Fruit fly (Drosophila melanogaster): Measurements from ENCODE around the gene CG14668.
A peak's percentile ranks its signal among the peaks of the same experiment; 100 is the strongest.

The CG14668 gene

DNA sequence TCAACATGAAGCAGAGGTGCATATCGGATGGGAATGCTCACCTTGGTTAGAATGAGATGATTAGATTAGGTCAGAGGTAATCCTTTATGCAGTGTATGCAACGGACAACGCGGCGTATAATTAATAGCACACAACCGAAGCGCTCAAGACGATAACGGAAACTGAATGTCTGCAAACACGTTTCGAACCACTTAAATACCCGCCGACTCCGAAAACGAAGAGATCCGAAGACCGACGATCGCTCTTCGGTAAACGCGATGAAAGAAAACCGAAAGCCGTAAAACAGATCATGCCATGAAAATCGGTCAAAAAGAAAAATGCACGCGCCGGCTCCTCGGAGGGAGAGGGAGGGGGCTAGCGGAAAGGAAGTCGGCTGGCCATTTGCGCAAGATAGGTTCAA, 16.5 kb upstream of the CG14668 start, which contains the start of gene CG2663 (continued):
- TF ChIP-seq CG11294 (GFP tag; IDR thresholded peaks at IDR 0.05) (no peak), vri (GFP tag; optimal IDR thresholded peaks at IDR 0.05) (no peak), CG4318 (GFP tag; optimal IDR thresholded peaks at IDR 0.05) (no peak), fd59A (GFP tag; optimal IDR thresholded peaks at IDR 0.05) (no peak), Hr38 (GFP tag; optimal IDR thresholded peaks at IDR 0.05) (no peak), Met (GFP tag; optimal IDR thresholded peaks at IDR 0.05) (no peak), Eip93F (GFP tag; optimal IDR thresholded peaks at IDR 0.05) (no peak), achi (GFP tag; optimal IDR thresholded peaks at IDR 0.05) (peak; percentile 1), CG3032 (tag; optimal IDR thresholded peaks at IDR 0.05) (no peak), Lpt (GFP tag; optimal IDR thresholded peaks at IDR 0.05) (no peak), Ets21C (GFP tag; optimal IDR thresholded peaks at IDR 0.05) (no peak)

dm6 chr3R:5399096-5399495, 11.6 kb upstream of the CG14668 start, which contains the start of gene Or83a:
Gene Or83a, minus strand, starts transcription at chr3R:5399196.
- TF ChIP-seq vri (GFP tag; optimal IDR thresholded peaks at IDR 0.05) (no peak), CG11294 (GFP tag; IDR thresholded peaks at IDR 0.05) (no peak), net (GFP tag; optimal IDR thresholded peaks at IDR 0.05) (no peak), CG8119 (GFP tag; IDR thresholded peaks at IDR 0.05) (no peak), CG8632 (GFP tag; optimal IDR thresholded peaks at IDR 0.05) (no peak), Ets96B (tag; optimal IDR thresholded peaks at IDR 0.05) (no peak), CG6276 (GFP tag; optimal IDR thresholded peaks at IDR 0.05) (no peak), CG3032 (tag; optimal IDR thresholded peaks at IDR 0.05) (no peak)

DNA sequence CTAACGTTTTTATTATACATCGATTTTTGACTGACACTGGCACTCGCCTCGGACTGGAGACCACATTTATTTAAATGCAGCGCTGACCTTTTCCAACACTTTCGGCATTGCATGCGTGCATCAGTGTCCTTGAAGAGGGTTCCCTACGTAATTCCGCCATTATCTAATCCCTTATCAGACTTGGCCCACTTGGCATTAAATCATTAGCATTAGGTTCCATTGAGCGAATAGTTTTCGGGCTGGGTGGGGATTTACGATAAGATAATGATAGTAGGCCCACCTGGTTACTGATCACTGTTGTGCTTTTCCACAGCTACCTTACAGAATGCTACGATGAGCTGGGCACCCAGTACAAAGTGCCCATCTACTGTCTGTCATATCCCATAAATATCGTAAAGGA, 7.7 kb upstream of the CG14668 start:
- TF ChIP-seq fkh (GFP tag; optimal IDR thresholded peaks at IDR 0.05) (no peak), acj6 (GFP tag; optimal IDR thresholded peaks at IDR 0.05) (no peak), CG15336 (GFP tag; IDR thresholded peaks at IDR 0.05) (no peak), salr (GFP tag; optimal IDR thresholded peaks at IDR 0.05) (no peak), CG6792 (GFP tag; optimal IDR thresholded peaks at IDR 0.05) (no peak), CG11902 (GFP tag; optimal IDR thresholded peaks at IDR 0.05) (no peak), CG16779 (tag; optimal IDR thresholded peaks at IDR 0.05) (no peak), CG8319 (GFP tag; optimal IDR thresholded peaks at IDR 0.05) (no peak), achi (GFP tag; optimal IDR thresholded peaks at IDR 0.05) (no peak), CG6854 (GFP tag; optimal IDR thresholded peaks at IDR 0.05) (no peak), lz (GFP tag; optimal IDR thresholded peaks at IDR 0.05) (no peak), Eip93F (GFP tag; optimal IDR thresholded peaks at IDR 0.05) (no peak), Hr4 (GFP tag; optimal IDR thresholded peaks at IDR 0.05) (no peak), Smox (GFP tag; optimal IDR thresholded peaks at IDR 0.05) (no peak), CG31627 (GFP tag; optimal IDR thresholded peaks at IDR 0.05) (no peak), svp (GFP tag) (no peak), topi (GFP tag; optimal IDR thresholded peaks at IDR 0.05) (no peak)

DNA sequence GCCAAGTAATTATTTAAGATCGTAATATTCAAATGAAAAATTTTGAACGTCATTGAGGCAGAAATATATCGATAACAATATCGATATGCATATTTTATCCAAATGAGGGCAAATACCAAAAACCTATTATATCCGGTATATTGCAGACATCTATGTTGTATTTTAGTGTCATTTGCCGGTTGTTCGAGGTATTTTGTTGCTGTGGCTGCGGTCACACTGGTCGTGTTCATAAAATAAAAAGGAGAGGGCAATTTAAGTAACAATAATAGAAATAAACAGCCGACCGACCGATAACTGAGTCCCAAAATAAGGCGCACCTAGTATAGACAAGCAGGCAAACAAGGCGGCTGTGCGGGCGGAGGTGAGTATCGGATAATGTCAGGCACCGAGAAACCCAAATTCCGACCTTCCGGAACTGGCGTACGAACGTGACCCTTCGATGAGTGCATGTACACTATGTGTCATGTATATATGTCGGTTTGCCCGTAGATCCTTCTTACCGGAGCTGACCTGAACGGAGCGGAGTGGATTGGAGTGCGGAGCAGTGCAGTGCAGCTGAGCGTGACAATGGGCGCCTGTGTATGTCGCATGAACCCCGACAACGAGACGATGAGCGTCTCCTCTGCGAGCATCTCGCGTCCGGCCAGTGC, 6.4 kb upstream of the CG14668 start, which contains the start of gene CG1172:
Gene CG1172, plus strand, starts transcription at position 181 of the 650 bp plus-strand sequence.
- TF ChIP-seq Eip93F (GFP tag; optimal IDR thresholded peaks at IDR 0.05) (no peak), Sox15 (GFP tag; optimal IDR thresholded peaks at IDR 0.05) (no peak), CG7368 (GFP tag; optimal IDR thresholded peaks at IDR 0.05) (no peak), CG1621 (tag; optimal IDR thresholded peaks at IDR 0.05) (peak; percentile 17), Eip78C (GFP tag) (peak; percentile 67), lz (GFP tag; optimal IDR thresholded peaks at IDR 0.05) (peak; percentile 9), Sox14 (GFP tag; optimal IDR thresholded peaks at IDR 0.05) (peak; percentile 25), svp (GFP tag) (peak; percentile 88), Met (GFP tag; optimal IDR thresholded peaks at IDR 0.05) (peak; percentile 9)

Data from whole organism, prepupa.